Fruit fly (Drosophila melanogaster) whole organism, prepupa: ENCODE measurements around the gene wek.

Experiments
- Blimp-1 ChIP-seq: fragments of 200-800 bp; sonication (Bioruptor generic); optimal IDR thresholded peaks from 3 replicates; lab custom pipeline; 2017; ENCODE audit warnings: missing biosample characterization, missing genetic modification characterization, mild to moderate bottlenecking, moderate library complexity, missing genetic modification reagents
- CG10631 ChIP-seq: fragments of 200-800 bp; sonication (Bioruptor generic); optimal IDR thresholded peaks from 2 replicates; lab custom pipeline; 2016; ENCODE audit warnings: missing biosample characterization, missing genetic modification characterization
- CG10669 ChIP-seq: fragments of 200-800 bp; sonication (Bioruptor generic); optimal IDR thresholded peaks from 3 replicates; lab custom pipeline; 2018; ENCODE audit warnings: missing biosample characterization, mild to moderate bottlenecking, missing genetic modification characterization, moderate library complexity
- CG11294 ChIP-seq: fragments of 200-800 bp; sonication (Bioruptor generic); IDR thresholded peaks from 2 replicates; pipeline ENCODE4 v1.3.6; 2022; ENCODE audit warnings: missing biosample characterization, missing genetic modification characterization
- CG11762 ChIP-seq: fragments of 200-800 bp; sonication (Bioruptor generic); optimal IDR thresholded peaks from 3 replicates; lab custom pipeline; 2016; ENCODE audit warnings: missing biosample characterization, missing genetic modification characterization; ENCODE audit not compliant: insufficient read depth
- CG11902 ChIP-seq: fragments of 200-800 bp; sonication (Bioruptor generic); optimal IDR thresholded peaks from 3 replicates; lab custom pipeline; 2016; ENCODE audit warnings: missing biosample characterization, missing genetic modification characterization
- CG3032 ChIP-seq: fragments of 200-800 bp; optimal IDR thresholded peaks from 2 replicates; lab custom pipeline; 2019; ENCODE audit warnings: missing biosample characterization, mild to moderate bottlenecking, missing genetic modification characterization, moderate library complexity
- CG3919 ChIP-seq: fragments of 200-800 bp; sonication (Bioruptor generic); optimal IDR thresholded peaks from 3 replicates; lab custom pipeline; 2016; ENCODE audit warnings: missing biosample characterization, missing genetic modification characterization
- CG6163 ChIP-seq: fragments of 200-800 bp; sonication (Bioruptor generic); IDR thresholded peaks from 3 replicates; pipeline ENCODE4 v1.3.6; 2022; ENCODE audit warnings: missing biosample characterization, missing genetic modification characterization
- CG6792 ChIP-seq: fragments of 200-800 bp; sonication (Bioruptor generic); optimal IDR thresholded peaks from 3 replicates; lab custom pipeline; 2016; ENCODE audit warnings: missing biosample characterization, missing genetic modification characterization
- CG7368 ChIP-seq: fragments of 200-800 bp; sonication (Bioruptor generic); optimal IDR thresholded peaks from 3 replicates; lab custom pipeline; 2016; ENCODE audit warnings: missing biosample characterization, missing genetic modification characterization
- CG8119 ChIP-seq: fragments of 200-800 bp; sonication (Bioruptor generic); IDR thresholded peaks from 3 replicates; pipeline ENCODE4 v1.3.6; 2022; ENCODE audit warnings: missing biosample characterization, missing genetic modification characterization
- CG8319 ChIP-seq: fragments of 200-800 bp; sonication (Bioruptor generic); optimal IDR thresholded peaks from 3 replicates; lab custom pipeline; 2016; ENCODE audit warnings: missing biosample characterization, missing genetic modification characterization
- CG8632 ChIP-seq: fragments of 200-800 bp; sonication (Bioruptor generic); optimal IDR thresholded peaks from 3 replicates; lab custom pipeline; 2016; ENCODE audit warnings: missing biosample characterization, missing genetic modification characterization
- Eip75B ChIP-seq: fragments of 200-800 bp; sonication (Bioruptor generic); optimal IDR thresholded peaks from 3 replicates; lab custom pipeline; 2016; ENCODE audit warnings: missing biosample characterization, missing genetic modification characterization
- Eip78C ChIP-seq: fragments of 200-800 bp; sonication (Bioruptor generic); peaks from one replicate; lab custom pipeline; 2016; ENCODE audit warnings: missing biosample characterization, missing genetic modification characterization
- Eip93F ChIP-seq: fragments of 200-800 bp; sonication (Bioruptor generic); optimal IDR thresholded peaks from 2 replicates; lab custom pipeline; 2016; ENCODE audit warnings: missing biosample characterization, mild to moderate bottlenecking, missing genetic modification characterization
- Ets21C ChIP-seq: fragments of 200-800 bp; sonication (Bioruptor generic); optimal IDR thresholded peaks from 3 replicates; lab custom pipeline; 2016; ENCODE audit warnings: missing biosample characterization, missing genetic modification characterization
- Ets96B ChIP-seq: fragments of 200-800 bp; optimal IDR thresholded peaks from 2 replicates; lab custom pipeline; 2019; ENCODE audit warnings: missing biosample characterization, mild to moderate bottlenecking, missing genetic modification characterization, moderate library complexity
- Gug ChIP-seq: fragments of 200-800 bp; sonication (Bioruptor generic); IDR thresholded peaks from 2 replicates; pipeline ENCODE4 v1.3.6; 2022; ENCODE audit warnings: missing biosample characterization, missing genetic modification characterization
- Hr38 ChIP-seq: sonication (Bioruptor generic); optimal IDR thresholded peaks from 2 replicates; lab custom pipeline; 2016; ENCODE audit warnings: missing biosample characterization, missing genetic modification characterization
- Hr39 ChIP-seq: fragments of 200-800 bp; sonication (Bioruptor generic); optimal IDR thresholded peaks from 2 replicates; lab custom pipeline; 2016; ENCODE audit warnings: missing biosample characterization, missing genetic modification characterization
- Met ChIP-seq: fragments of 200-800 bp; sonication (Bioruptor generic); optimal IDR thresholded peaks from 3 replicates; lab custom pipeline; 2016; ENCODE audit warnings: missing biosample characterization, missing genetic modification characterization
- OdsH ChIP-seq: fragments of 200-800 bp; sonication (Bioruptor generic); optimal IDR thresholded peaks from 3 replicates; lab custom pipeline; 2016; ENCODE audit warnings: missing biosample characterization, missing genetic modification characterization
- Smox ChIP-seq: fragments of 200-800 bp; sonication (Bioruptor generic); optimal IDR thresholded peaks from 3 replicates; lab custom pipeline; 2016; ENCODE audit warnings: missing biosample characterization, missing genetic modification characterization
- Sox102F ChIP-seq: fragments of 200-800 bp; sonication (Bioruptor generic); optimal IDR thresholded peaks from 2 replicates; lab custom pipeline; 2016; ENCODE audit warnings: missing biosample characterization, mild to moderate bottlenecking, missing genetic modification characterization
- Sox14 ChIP-seq: fragments of 200-800 bp; sonication (Bioruptor generic); optimal IDR thresholded peaks from 3 replicates; lab custom pipeline; 2016; ENCODE audit warnings: missing biosample characterization, missing genetic modification characterization
- Sox15 ChIP-seq: fragments of 200-800 bp; sonication (Bioruptor generic); optimal IDR thresholded peaks from 3 replicates; lab custom pipeline; 2016; ENCODE audit warnings: missing biosample characterization, missing genetic modification characterization
- dac ChIP-seq: fragments of 200-800 bp; sonication (Bioruptor generic); optimal IDR thresholded peaks from 2 replicates; lab custom pipeline; 2017; ENCODE audit warnings: missing biosample characterization, mild to moderate bottlenecking, missing genetic modification characterization
- dsx ChIP-seq: fragments of 200-800 bp; optimal IDR thresholded peaks from 3 replicates; lab custom pipeline; 2019; ENCODE audit warnings: missing biosample characterization, mild to moderate bottlenecking, missing genetic modification characterization, moderate library complexity; ENCODE audit not compliant: poor library complexity, severe bottlenecking
- fd59A ChIP-seq: fragments of 200-800 bp; sonication (Bioruptor generic); optimal IDR thresholded peaks from 2 replicates; lab custom pipeline; 2017; ENCODE audit warnings: missing biosample characterization, mild to moderate bottlenecking, missing genetic modification characterization, missing genetic modification reagents
- fkh ChIP-seq: fragments of 200-800 bp; sonication (Bioruptor generic); optimal IDR thresholded peaks from 3 replicates; lab custom pipeline; 2017; ENCODE audit warnings: missing biosample characterization, mild to moderate bottlenecking, missing genetic modification characterization, moderate library complexity
- lz ChIP-seq: fragments of 200-800 bp; sonication (Bioruptor generic); optimal IDR thresholded peaks from 3 replicates; lab custom pipeline; 2016; ENCODE audit warnings: missing biosample characterization, missing genetic modification characterization
- net ChIP-seq: fragments of 200-800 bp; sonication (Bioruptor generic); optimal IDR thresholded peaks from 3 replicates; lab custom pipeline; 2016; ENCODE audit warnings: missing biosample characterization, missing genetic modification characterization
- pdm3 ChIP-seq: fragments of 200-800 bp; sonication (Bioruptor generic); optimal IDR thresholded peaks from 3 replicates; lab custom pipeline; 2016; ENCODE audit warnings: missing biosample characterization, missing genetic modification characterization
- salr ChIP-seq, 2 experiments: fragments of 200-800 bp; sonication (Bioruptor generic); optimal IDR thresholded peaks; 3 replicates each; lab custom pipeline; 2016 to 2018; ENCODE audit warnings: missing biosample characterization in 2 of 2, missing genetic modification characterization in 2 of 2, mild to moderate bottlenecking in 1 of 2
- spab ChIP-seq: fragments of 200-800 bp; sonication (Bioruptor generic); optimal IDR thresholded peaks from 2 replicates; lab custom pipeline; 2017; ENCODE audit warnings: missing biosample characterization, mild to moderate bottlenecking, missing genetic modification characterization, missing genetic modification reagents
- ss ChIP-seq, 2 experiments: fragments of 200-800 bp; sonication (Bioruptor generic); optimal IDR thresholded peaks; 2 replicates in 1 of 2; 3 replicates in 1 of 2; lab custom pipeline; 2017 to 2018; ENCODE audit warnings: mild to moderate bottlenecking in 2 of 2, missing biosample characterization in 2 of 2, missing genetic modification characterization in 2 of 2, moderate library complexity in 1 of 2
- svp ChIP-seq: fragments of 200-800 bp; sonication (Bioruptor generic); peaks from one replicate; lab custom pipeline; 2016; ENCODE audit warnings: missing biosample characterization, missing genetic modification characterization
- vri ChIP-seq: fragments of 200-800 bp; sonication (Bioruptor generic); optimal IDR thresholded peaks from 3 replicates; lab custom pipeline; 2016; ENCODE audit warnings: missing biosample characterization, mild to moderate bottlenecking, missing genetic modification characterization

The wek gene

dm6 chr2L:15746600-15747393 lies 21.4 kb downstream of the wek start (continued):
- TF ChIP-seq salr (GFP tag; optimal IDR thresholded peaks at IDR 0.05; lab: Kevin White, UChicago) (peak in 1 of 2 experiments; percentile 87), dac (peak; percentile 71), CG11902 (GFP tag; lab: Kevin White, UChicago) (peak; percentile 74), Sox15 (peak; percentile 81), net (GFP tag; lab: Kevin White, UChicago) (peak; percentile 66), CG7368 (GFP tag; lab: Kevin White, UChicago) (no peak), Eip93F (no peak), fkh (GFP tag; lab: Kevin White, UChicago) (peak; percentile 70), Eip78C (GFP tag; lab: Kevin White, UChicago) (peak; percentile 89), pdm3 (GFP tag; lab: Kevin White, UChicago) (peak; percentile 66)

- no peak for TF ChIP-seq vri (GFP tag; lab: Kevin White, UChicago)
- no peak for TF ChIP-seq CG3919
- TF ChIP-seq CG10631 (GFP tag; lab: Kevin White, UChicago): no peak
- no peak for TF ChIP-seq Met (GFP tag; lab: Kevin White, UChicago)
- no peak for TF ChIP-seq Blimp-1 (GFP tag; lab: Kevin White, UChicago)
Observed at dm6 chr2L:15745989-15746388, 22.2 kb downstream of the wek start.

- no peak for TF ChIP-seq Ets21C (GFP tag; lab: Kevin White, UChicago)
- peak; percentile 65 for TF ChIP-seq Eip78C (GFP tag; lab: Kevin White, UChicago)
- peak; percentile 40; the same call in 1 of the 3 replicates for TF ChIP-seq CG6163 (GFP tag; lab: Robert Waterston, UW)
- no peak for TF ChIP-seq dac
- peak; percentile 2 for TF ChIP-seq dsx (GFP tag; lab: Kevin White, UChicago)
- peak; percentile 11 to 21 for TF ChIP-seq ss (GFP tag; optimal IDR thresholded peaks at IDR 0.05; lab: Kevin White, UChicago)
- no peak for TF ChIP-seq fd59A (GFP tag; lab: Kevin White, UChicago)
- peak; percentile 65 for TF ChIP-seq Sox14 (GFP tag; lab: Kevin White, UChicago)
- TF ChIP-seq CG11902 (GFP tag; lab: Kevin White, UChicago): no peak
- peak; percentile 14 for TF ChIP-seq Sox102F (GFP tag; lab: Kevin White, UChicago)
- no peak for TF ChIP-seq Smox (GFP tag; lab: Kevin White, UChicago)
- TF ChIP-seq Hr39 (GFP tag; lab: Kevin White, UChicago): no peak
Observed at dm6 chr2L:15745036-15745854, 22.9 kb downstream of the wek start.

- peak; percentile 32 for TF ChIP-seq CG10669 (GFP tag; lab: Kevin White, UChicago)
- TF ChIP-seq Met (GFP tag; lab: Kevin White, UChicago): peak; percentile 96
- TF ChIP-seq Hr38 (GFP tag; lab: Kevin White, UChicago): no peak
- peak; percentile 97 for TF ChIP-seq lz (GFP tag; lab: Kevin White, UChicago)
- peak; percentile 2 for TF ChIP-seq Ets96B (tag; lab: Kevin White, UChicago)
- TF ChIP-seq Gug (GFP tag; lab: Robert Waterston, UW): no peak
- TF ChIP-seq Blimp-1 (GFP tag; lab: Kevin White, UChicago): no peak
- TF ChIP-seq CG8119 (GFP tag; lab: Robert Waterston, UW): 0 out of 3 replicates have a peak, but pooled peaks have one; percentile 54
- TF ChIP-seq CG11294 (GFP tag; lab: Robert Waterston, UW): no peak
- TF ChIP-seq Sox102F (GFP tag; lab: Kevin White, UChicago): peak; percentile 96
- TF ChIP-seq fd59A (GFP tag; lab: Kevin White, UChicago): peak; percentile 93
- TF ChIP-seq dac: no peak
- TF ChIP-seq CG8632 (GFP tag; lab: Kevin White, UChicago): peak; percentile 92
- TF ChIP-seq CG8319 (GFP tag; lab: Kevin White, UChicago): no peak
- TF ChIP-seq Eip78C (GFP tag; lab: Kevin White, UChicago): peak; percentile 88
- TF ChIP-seq CG11762 (GFP tag; lab: Kevin White, UChicago): no peak
- peak; percentile 95 for TF ChIP-seq Eip75B (GFP tag; lab: Kevin White, UChicago)
- peak; percentile 20 for TF ChIP-seq spab (GFP tag; lab: Kevin White, UChicago)
- TF ChIP-seq dsx (GFP tag; lab: Kevin White, UChicago): no peak
- TF ChIP-seq Hr39 (GFP tag; lab: Kevin White, UChicago): peak; percentile 97
- TF ChIP-seq pdm3 (GFP tag; lab: Kevin White, UChicago): peak; percentile 94
- peak; percentile 85 for TF ChIP-seq net (GFP tag; lab: Kevin White, UChicago)
- peak; percentile 95 for TF ChIP-seq CG6792 (GFP tag; lab: Kevin White, UChicago)
- TF ChIP-seq OdsH (GFP tag; lab: Kevin White, UChicago): peak; percentile 92
- peak; percentile 7 for TF ChIP-seq CG3919
- peak; percentile 40 for TF ChIP-seq CG3032
- TF ChIP-seq CG11902 (GFP tag; lab: Kevin White, UChicago): peak; percentile 53
- peak; percentile 91 for TF ChIP-seq svp (GFP tag; lab: Kevin White, UChicago)
Observed at dm6 chr2L:15743578-15743977, 24.6 kb downstream of the wek start.
